Worm (Caenorhabditis elegans) whole organism, mixed stage, embryonic: ENCODE measurements around the gene ZK250.2.
"Not testable (repeated sequence)": the region's sequence is repeated elsewhere in the genome, so short reads cannot be mapped to it uniquely, and the experiment has no call there.

Experiments used
- M03D4.4 ChIP-seq: sonication (generic microtip); optimal IDR thresholded peaks from 2 replicates; lab custom pipeline; 2017; ENCODE audit warnings: mild to moderate bottlenecking, missing genetic modification characterization, missing compliant biosample characterization
- ceh-39 ChIP-seq: fragments of 150-350 bp; optimal IDR thresholded peaks from 2 replicates; lab custom pipeline; 2014; ENCODE audit warnings: missing biosample characterization, missing genetic modification characterization
- ceh-43 ChIP-seq: fragments of 200-800 bp; sonication (Bioruptor generic); optimal IDR thresholded peaks from 2 replicates; lab custom pipeline; 2018; ENCODE audit warnings: mild to moderate bottlenecking, missing genetic modification characterization, moderate library complexity, missing compliant biosample characterization
- ceh-83 ChIP-seq: fragments of 200-800 bp; sonication (Bioruptor generic); optimal IDR thresholded peaks from 2 replicates; lab custom pipeline; 2018; ENCODE audit warnings: mild to moderate bottlenecking, missing genetic modification characterization, missing compliant biosample characterization
- ces-1 ChIP-seq: fragments of 150-350 bp; optimal IDR thresholded peaks from 2 replicates; lab custom pipeline; 2014; ENCODE audit warnings: missing biosample characterization, missing genetic modification reagents, missing genetic modification characterization
- elt-3 ChIP-seq: fragments of 150-350 bp; optimal IDR thresholded peaks from 2 replicates; lab custom pipeline; 2014; ENCODE audit warnings: missing biosample characterization, missing genetic modification characterization
- ham-2 ChIP-seq: fragments of 200-800 bp; sonication (Bioruptor generic); optimal IDR thresholded peaks from 2 replicates; lab custom pipeline; 2018; ENCODE audit warnings: mild to moderate bottlenecking, missing genetic modification characterization, missing compliant biosample characterization
- lin-13 ChIP-seq: fragments of 150-350 bp; optimal IDR thresholded peaks from 2 replicates; lab custom pipeline; 2014; ENCODE audit warnings: missing biosample characterization, missing genetic modification characterization
- mab-5 ChIP-seq: fragments of 150-350 bp; optimal IDR thresholded peaks from 2 replicates; lab custom pipeline; 2014; ENCODE audit warnings: missing biosample characterization, missing genetic modification characterization
- mep-1 ChIP-seq: fragments of 150-350 bp; optimal IDR thresholded peaks from 2 replicates; lab custom pipeline; 2017; ENCODE audit warnings: missing biosample characterization, missing genetic modification reagents, missing genetic modification characterization, inconsistent platforms
- mls-2 ChIP-seq: sonication (generic microtip); optimal IDR thresholded peaks from 2 replicates; lab custom pipeline; 2016; ENCODE audit warnings: mild to moderate bottlenecking, missing genetic modification characterization, moderate library complexity, missing compliant biosample characterization
- nhr-2 ChIP-seq: fragments of 150-350 bp; optimal IDR thresholded peaks from 2 replicates; lab custom pipeline; 2014; ENCODE audit warnings: missing biosample characterization, missing genetic modification characterization
- pha-4 ChIP-seq: fragments of 150-350 bp; optimal IDR thresholded peaks from 2 replicates; lab custom pipeline; 2018; ENCODE audit warnings: missing biosample characterization, missing genetic modification reagents, missing genetic modification characterization
- sem-2 ChIP-seq: fragments of 200-800 bp; sonication (Bioruptor generic); optimal IDR thresholded peaks from 2 replicates; lab custom pipeline; 2018; ENCODE audit warnings: mild to moderate bottlenecking, missing genetic modification characterization, missing compliant biosample characterization
- snpc-4 ChIP-seq: fragments of 150-350 bp; optimal IDR thresholded peaks from 2 replicates; lab custom pipeline; 2014; ENCODE audit warnings: missing biosample characterization, missing genetic modification characterization
- tbx-8 ChIP-seq: fragments of 200-800 bp; sonication (Bioruptor generic); optimal IDR thresholded peaks from 2 replicates; lab custom pipeline; 2018; ENCODE audit warnings: mild to moderate bottlenecking, missing genetic modification characterization, moderate library complexity, missing compliant biosample characterization
- unc-39 ChIP-seq: fragments of 150-350 bp; optimal IDR thresholded peaks from 2 replicates; lab custom pipeline; 2014; ENCODE audit warnings: missing biosample characterization, missing genetic modification characterization
- unc-62 ChIP-seq: fragments of 150-350 bp; optimal IDR thresholded peaks from 2 replicates; lab custom pipeline; 2014; ENCODE audit warnings: missing biosample characterization, missing genetic modification reagents, missing genetic modification characterization
- zip-8 ChIP-seq: fragments of 150-350 bp; optimal IDR thresholded peaks from 2 replicates; lab custom pipeline; 2014; ENCODE audit warnings: missing biosample characterization, missing genetic modification characterization
- ztf-11 ChIP-seq: fragments of 150-350 bp; optimal IDR thresholded peaks from 2 replicates; lab custom pipeline; 2014; ENCODE audit warnings: missing biosample characterization, missing genetic modification characterization

ZK250.2 gene

ce11 chrII:1989010-1989409, 40.5 kb downstream of the ZK250.2 start, which contains the start of gene math-44:
TSS of gene math-44 (plus strand) at chrII:1989310.
- TF ChIP-seq zip-8 (tag; lab: Kevin White, UChicago), result no peak
- TF ChIP-seq, all 35 proteins: peak for 0

DNA sequence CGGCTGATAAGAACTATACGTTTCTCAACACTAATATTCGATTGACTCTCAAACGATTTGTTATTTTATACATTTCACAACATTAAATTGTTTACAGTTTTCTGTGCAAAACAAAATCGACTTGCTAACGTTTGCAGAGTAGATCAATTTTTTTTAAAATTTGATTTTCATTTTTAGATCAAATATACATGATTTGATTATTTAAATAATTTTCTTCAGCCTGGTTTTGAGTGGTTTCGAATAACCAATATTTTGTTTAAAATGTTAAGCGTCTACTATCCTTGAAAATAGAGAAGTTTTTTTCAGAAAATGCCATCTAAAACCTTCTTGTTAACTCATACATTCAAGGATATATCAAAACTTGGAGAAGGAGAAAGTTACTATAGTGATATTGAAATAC, 45.2 kb downstream of the ZK250.2 start, which contains the start of gene math-21:
Gene math-21, plus strand, starts transcription at position 301 of the 400 bp plus-strand sequence.
- TF ChIP-seq ceh-39 (no peak), sem-2 (GFP tag; lab: Kevin White, UChicago) (no peak), M03D4.4 (tag; lab: Kevin White, UChicago) (no peak), mep-1 (tag; lab: Kevin White, UChicago) (no peak), ces-1 (GFP tag; lab: Kevin White, UChicago) (no peak), zip-8 (tag; lab: Kevin White, UChicago) (no peak), unc-39 (tag; lab: Kevin White, UChicago) (no peak), ham-2 (GFP tag; lab: Kevin White, UChicago) (no peak), mls-2 (no peak), tbx-8 (GFP tag; lab: Kevin White, UChicago) (no peak), ceh-43 (no peak), unc-62 (no peak), pha-4 (tag; lab: Kevin White, UChicago) (no peak), ztf-11 (tag; lab: Kevin White, UChicago) (no peak)

- no peak for TF ChIP-seq zip-8 (tag; lab: Kevin White, UChicago)
- no peak for TF ChIP-seq elt-3 (tag; lab: Kevin White, UChicago)
These were observed 47.3 kb downstream of the ZK250.2 start for ce11 chrII:1995744-1996143.

DNA sequence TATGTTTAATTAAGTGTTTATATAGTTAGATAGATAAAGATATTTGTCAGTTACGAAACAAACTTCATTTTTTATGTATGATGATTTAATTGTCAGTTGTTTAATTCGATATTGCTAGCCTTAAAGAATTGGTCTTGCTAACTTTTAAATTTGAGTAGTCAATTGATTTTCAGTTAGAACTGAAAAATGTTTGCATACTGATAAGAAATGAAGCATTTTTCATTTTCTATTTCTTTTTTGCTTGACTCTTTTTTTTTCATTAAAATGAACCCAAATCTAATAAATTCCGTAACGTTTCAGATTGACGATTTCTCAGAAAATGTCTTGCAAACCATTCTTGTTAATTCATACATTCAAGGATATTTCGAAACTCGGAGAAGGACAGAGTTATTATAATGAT, 47.7 kb downstream of the ZK250.2 start, which contains the start of gene math-20:
Gene math-20, plus strand, starts transcription at position 301 of the 400 bp plus-strand sequence.
- TF ChIP-seq snpc-4 (tag; lab: Kevin White, UChicago) (no peak), ceh-83 (GFP tag; lab: Kevin White, UChicago) (no peak), zip-8 (tag; lab: Kevin White, UChicago) (no peak)

DNA sequence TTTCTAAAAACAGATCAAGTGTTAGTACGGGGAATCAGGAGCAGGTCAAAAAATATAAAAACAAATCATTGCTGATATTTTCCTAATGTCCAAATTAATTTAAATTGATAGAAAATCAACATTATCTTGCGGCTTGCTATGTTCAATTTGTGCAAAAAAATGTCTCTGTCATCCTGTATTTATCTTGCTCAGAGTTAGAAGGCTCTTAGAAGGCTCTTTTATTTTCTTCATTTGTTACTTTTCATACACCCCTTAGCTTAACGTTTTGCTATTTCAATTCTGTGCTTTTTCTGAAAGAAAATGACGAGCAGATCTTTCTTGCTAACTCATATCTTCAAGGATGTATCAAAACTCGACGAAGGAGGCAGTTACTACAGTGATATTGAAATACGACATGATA, 50.1 kb downstream of the ZK250.2 start, which contains the start of gene math-19:
Gene math-19, plus strand, starts transcription at position 301 of the 400 bp plus-strand sequence.
- TF ChIP-seq mab-5; nhr-2; lin-13 (tag; lab: Kevin White, UChicago): not testable (repeated sequence)
